Fruit fly (Drosophila melanogaster): ENCODE results near the gene CG9641.

DNA sequence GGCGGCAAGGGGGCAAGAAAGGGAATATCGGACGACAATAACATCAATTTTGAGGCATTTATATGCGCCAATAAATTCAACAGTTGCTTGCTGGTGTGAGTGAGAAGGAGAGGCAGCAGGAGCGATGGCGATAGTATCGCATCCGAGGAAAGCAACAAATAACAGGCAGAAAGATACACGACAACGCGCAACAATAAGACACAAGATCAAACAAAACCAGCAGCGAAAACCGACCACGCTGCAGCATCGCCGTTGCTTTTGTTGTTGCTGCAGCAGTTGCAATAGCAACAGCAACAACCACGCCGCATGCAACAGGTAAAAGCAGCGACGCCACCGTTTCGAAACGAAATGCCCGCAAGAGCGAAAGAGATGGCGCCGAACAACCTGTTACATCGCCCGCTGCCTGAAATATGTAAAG, 23.9 kb upstream of the CG9641 start:
- no peak for TF ChIP-seq CTCF (optimal IDR thresholded peaks at IDR 0.05)
- no peak for TF ChIP-seq CG8478 (optimal IDR thresholded peaks at IDR 0.05)

Data from S2 (cell line).